Worm (Caenorhabditis elegans): ENCODE results near the gene apc-17.

Gene apc-17

DNA sequence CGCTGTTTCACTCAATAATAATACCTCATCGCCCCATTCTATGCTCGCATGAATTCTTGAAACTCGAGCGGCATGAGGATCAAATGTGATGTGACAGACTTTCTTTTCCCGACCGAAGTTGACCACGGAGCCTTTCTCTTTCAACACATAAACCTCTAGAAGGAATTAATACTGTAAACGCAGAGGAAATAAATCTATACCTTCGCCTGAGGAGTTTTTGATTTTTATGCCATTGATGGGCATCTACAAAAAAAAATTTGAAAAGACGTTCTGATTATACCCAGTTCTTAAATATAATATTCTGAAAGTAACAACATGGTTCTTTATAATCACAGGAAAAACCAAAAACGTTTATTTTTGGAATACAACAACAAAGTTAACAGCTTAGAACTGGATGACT lies 11.7 kb upstream of the apc-17 start, which contains the start of gene nbs-1:
TSS of gene nbs-1 (minus strand) at position 246 of the 400 bp plus-strand sequence.
- TF ChIP-seq ceh-90 (tag; optimal IDR thresholded peaks at IDR 0.05) (no peak), lsy-2 (tag; optimal IDR thresholded peaks at IDR 0.05) (peak in 1 of 2 experiments; percentile 41), nhr-237 (tag; optimal IDR thresholded peaks at IDR 0.05) (no peak), efl-1 (optimal IDR thresholded peaks at IDR 0.05) (peak in 1 of 2 experiments; percentile 6), efl-1 (GFP tag; optimal IDR thresholded peaks at IDR 0.05 in 1 of 2) (peak in 1 of 2 experiments; percentile 34), nhr-85 (tag) (peak; percentile 63), fkh-8 (tag; optimal IDR thresholded peaks at IDR 0.05) (no peak), fos-1 (tag; optimal IDR thresholded peaks at IDR 0.05) (no peak), nhr-47 (tag; optimal IDR thresholded peaks at IDR 0.05) (peak; percentile 13), nhr-90 (tag; optimal IDR thresholded peaks at IDR 0.05; ENCODE audit: poor library complexity) (peak; percentile 12), nhr-77 (tag; optimal IDR thresholded peaks at IDR 0.05) (peak; percentile 7), dsc-1 (tag; optimal IDR thresholded peaks at IDR 0.05) (no peak)

- no peak for TF ChIP-seq nhr-28 (tag; optimal IDR thresholded peaks at IDR 0.05)
- TF ChIP-seq lir-3 (tag; optimal IDR thresholded peaks at IDR 0.05; ENCODE audit: poor library complexity) = peak; percentile 51
- TF ChIP-seq nhr-77 (tag; optimal IDR thresholded peaks at IDR 0.05) = peak; percentile 76
- TF ChIP-seq F16B12.6 (tag; optimal IDR thresholded peaks at IDR 0.05) = peak; percentile 62
- peak; percentile 54 for TF ChIP-seq nhr-90 (tag; optimal IDR thresholded peaks at IDR 0.05; ENCODE audit: poor library complexity)
- peak; percentile 88 for TF ChIP-seq lin-14 (GFP tag; optimal IDR thresholded peaks at IDR 0.05)
- TF ChIP-seq lin-39 (tag; optimal IDR thresholded peaks at IDR 0.05) = peak; percentile 13
- peak; percentile 58 to 92 (median 76) for TF ChIP-seq ceh-82 (tag; optimal IDR thresholded peaks at IDR 0.05)
- TF ChIP-seq sox-4 (tag; optimal IDR thresholded peaks at IDR 0.05) = no peak
- no peak for TF ChIP-seq pag-3 (tag; optimal IDR thresholded peaks at IDR 0.05; ENCODE audit: borderline replicate concordance, insufficient read depth)
- TF ChIP-seq lin-35 (GFP tag; optimal IDR thresholded peaks at IDR 0.05) = peak; percentile 88 to 93
- peak; percentile 51 for TF ChIP-seq irx-1 (tag; optimal IDR thresholded peaks at IDR 0.05)
- TF ChIP-seq tbx-2 (tag; optimal IDR thresholded peaks at IDR 0.05) = peak; percentile 77
- no peak for TF ChIP-seq nhr-12 (tag; optimal IDR thresholded peaks at IDR 0.05)
- TF ChIP-seq efl-3 (GFP tag; optimal IDR thresholded peaks at IDR 0.05) = no peak
- TF ChIP-seq fkh-4 (tag; optimal IDR thresholded peaks at IDR 0.05; ENCODE audit: borderline replicate concordance) = no peak
- peak; percentile 87 for TF ChIP-seq nhr-85 (tag)
- no peak for TF ChIP-seq ceh-63 (GFP tag; optimal IDR thresholded peaks at IDR 0.05)
- peak; percentile 97 for TF ChIP-seq blmp-1 (tag; optimal IDR thresholded peaks at IDR 0.05)
- no peak for TF ChIP-seq ceh-8 (GFP tag; optimal IDR thresholded peaks at IDR 0.05)
- TF ChIP-seq mdl-1 (tag; optimal IDR thresholded peaks at IDR 0.05) = peak in 1 of 2 experiments; percentile 79
- no peak for TF ChIP-seq nhr-76 (tag; optimal IDR thresholded peaks at IDR 0.05)
- no peak for TF ChIP-seq C34B4.2 (tag; optimal IDR thresholded peaks at IDR 0.05)
- no peak for TF ChIP-seq elt-2 (tag; optimal IDR thresholded peaks at IDR 0.05)
- peak; percentile 69 for TF ChIP-seq unc-86 (tag; optimal IDR thresholded peaks at IDR 0.05)
- TF ChIP-seq hpl-2 (GFP tag; optimal IDR thresholded peaks at IDR 0.05) = peak; percentile 55
- TF ChIP-seq unc-98 (GFP tag; IDR thresholded peaks at IDR 0.05) = no peak
- TF ChIP-seq nhr-84 (tag; optimal IDR thresholded peaks at IDR 0.05) = no peak
- TF ChIP-seq dsc-1 (tag; optimal IDR thresholded peaks at IDR 0.05) = peak; percentile 55
- TF ChIP-seq unc-30 (tag; optimal IDR thresholded peaks at IDR 0.05) = no peak
- TF ChIP-seq nhr-47 (tag; optimal IDR thresholded peaks at IDR 0.05) = peak; percentile 85
- TF ChIP-seq snu-23 (GFP tag; optimal IDR thresholded peaks at IDR 0.05) = peak; percentile 91
- TF ChIP-seq aly-2 (tag; optimal IDR thresholded peaks at IDR 0.05) = no peak
- peak; percentile 88 for TF ChIP-seq nhr-71 (tag; optimal IDR thresholded peaks at IDR 0.05)
- no peak for TF ChIP-seq hlh-17 (GFP tag; optimal IDR thresholded peaks at IDR 0.05; ENCODE audit: borderline replicate concordance)
- no peak for TF ChIP-seq zip-4 (GFP tag; optimal IDR thresholded peaks at IDR 0.05)
- no peak for TF ChIP-seq Y116A8C.19 (tag; optimal IDR thresholded peaks at IDR 0.05; ENCODE audit: borderline replicate concordance)
- TF ChIP-seq vab-15 (tag; optimal IDR thresholded peaks at IDR 0.05) = peak; percentile 29
- no peak for TF ChIP-seq ama-1 (optimal IDR thresholded peaks at IDR 0.05)
- TF ChIP-seq pax-3 (tag; optimal IDR thresholded peaks at IDR 0.05) = no peak
- no peak for TF ChIP-seq alr-1 (tag; optimal IDR thresholded peaks at IDR 0.05; ENCODE audit: borderline replicate concordance)
- peak in 1 of 2 experiments; percentile 25 for TF ChIP-seq ztf-11 (tag; optimal IDR thresholded peaks at IDR 0.05)
Measured at ce11 chrII:11097154-11097887, 10.6 kb upstream of the apc-17 start, which contains the start of the genes rpl-36.A and nuo-1. TSS of gene rpl-36.A (minus strand) at chrII:11097204. TSS of gene nuo-1 (plus strand) at chrII:11097837.

Data from whole organism, L1 larva.